Worm (Caenorhabditis elegans): Measurements from ENCODE around the gene cyp-34A8.

Gene cyp-34A8

ce11 chrV:3967762-3968161 lies at the start of gene cyp-34A8:
Gene cyp-34A8, minus strand, starts transcription at chrV:3967823.
- TF ChIP-seq zip-8 (tag; optimal IDR thresholded peaks at IDR 0.05) (no peak), lin-13 (tag; optimal IDR thresholded peaks at IDR 0.05) (no peak), nhr-2 (tag; optimal IDR thresholded peaks at IDR 0.05) (no peak), lsy-2 (tag; optimal IDR thresholded peaks at IDR 0.05) (no peak), unc-39 (tag; optimal IDR thresholded peaks at IDR 0.05) (no peak), elt-3 (tag; optimal IDR thresholded peaks at IDR 0.05) (no peak), pha-4 (tag; optimal IDR thresholded peaks at IDR 0.05) (no peak), unc-120 (tag; optimal IDR thresholded peaks at IDR 0.05; ENCODE audit: poor library complexity, severe bottlenecking) (no peak), sptf-1 (tag; optimal IDR thresholded peaks at IDR 0.05) (no peak), M03D4.4 (tag; optimal IDR thresholded peaks at IDR 0.05) (no peak), cnd-1 (tag; optimal IDR thresholded peaks at IDR 0.05) (no peak), hlh-1 (tag; optimal IDR thresholded peaks at IDR 0.05) (no peak), lin-32 (GFP tag; optimal IDR thresholded peaks at IDR 0.05) (no peak), ces-1 (GFP tag; optimal IDR thresholded peaks at IDR 0.05) (no peak), nhr-12 (tag; optimal IDR thresholded peaks at IDR 0.05) (no peak), ceh-39 (tag; optimal IDR thresholded peaks at IDR 0.05) (no peak)

ce11 chrV:4016780-4017179 lies 49.2 kb upstream of the cyp-34A8 start, which contains the start of gene srw-89:
Gene srw-89, plus strand, starts transcription at chrV:4017080.
- TF ChIP-seq ceh-83 (GFP tag; optimal IDR thresholded peaks at IDR 0.05) (no peak), lin-13 (tag; optimal IDR thresholded peaks at IDR 0.05) (no peak), mab-5 (tag; optimal IDR thresholded peaks at IDR 0.05) (no peak), pha-4 (tag; optimal IDR thresholded peaks at IDR 0.05) (no peak), ham-2 (GFP tag; optimal IDR thresholded peaks at IDR 0.05) (no peak), lin-32 (GFP tag; optimal IDR thresholded peaks at IDR 0.05) (no peak), hlh-1 (tag; optimal IDR thresholded peaks at IDR 0.05) (no peak)

- TF ChIP-seq pha-4 (tag; optimal IDR thresholded peaks at IDR 0.05) (no peak), tbx-8 (GFP tag; optimal IDR thresholded peaks at IDR 0.05) (no peak)
Measured at ce11 chrV:4010170-4010569, 42.5 kb upstream of the cyp-34A8 start, which contains the start of gene srh-4. Gene srh-4, plus strand, starts transcription at chrV:4010470.

- TF ChIP-seq ceh-43 (GFP tag; optimal IDR thresholded peaks at IDR 0.05) (no peak), bed-3 (GFP tag; optimal IDR thresholded peaks at IDR 0.05) (no peak), ceh-39 (tag; optimal IDR thresholded peaks at IDR 0.05) (no peak), ceh-83 (GFP tag; optimal IDR thresholded peaks at IDR 0.05) (no peak), ham-2 (GFP tag; optimal IDR thresholded peaks at IDR 0.05) (no peak), ces-1 (GFP tag; optimal IDR thresholded peaks at IDR 0.05) (no peak), nhr-237 (tag; optimal IDR thresholded peaks at IDR 0.05) (no peak), sptf-1 (tag; optimal IDR thresholded peaks at IDR 0.05) (no peak), tbx-8 (GFP tag; optimal IDR thresholded peaks at IDR 0.05) (no peak), unc-39 (tag; optimal IDR thresholded peaks at IDR 0.05) (no peak)
Measured at ce11 chrV:4007927-4008326, 40.3 kb upstream of the cyp-34A8 start, which contains the start of gene srh-7. Gene srh-7, plus strand, starts transcription at chrV:4008227.

ce11 chrV:4005219-4005618 lies 37.6 kb upstream of the cyp-34A8 start, which contains the start of gene srh-8:
Gene srh-8, plus strand, starts transcription at chrV:4005519.
- TF ChIP-seq elt-1 (tag; optimal IDR thresholded peaks at IDR 0.05; ENCODE audit: borderline replicate concordance, insufficient read depth) (no peak), blmp-1 (tag; optimal IDR thresholded peaks at IDR 0.05) (no peak), snpc-4 (tag; optimal IDR thresholded peaks at IDR 0.05) (no peak), nhr-237 (tag; optimal IDR thresholded peaks at IDR 0.05) (no peak), ceh-83 (GFP tag; optimal IDR thresholded peaks at IDR 0.05) (no peak), tbx-8 (GFP tag; optimal IDR thresholded peaks at IDR 0.05) (no peak), mab-5 (tag; optimal IDR thresholded peaks at IDR 0.05) (no peak), ceh-39 (tag; optimal IDR thresholded peaks at IDR 0.05) (no peak), cnd-1 (tag; optimal IDR thresholded peaks at IDR 0.05) (no peak), unc-39 (tag; optimal IDR thresholded peaks at IDR 0.05) (no peak), drap-1 (GFP tag; optimal IDR thresholded peaks at IDR 0.05) (no peak), nhr-76 (tag; optimal IDR thresholded peaks at IDR 0.05) (no peak), nhr-28 (tag; optimal IDR thresholded peaks at IDR 0.05) (no peak), mep-1 (tag; optimal IDR thresholded peaks at IDR 0.05) (no peak), sptf-1 (tag; optimal IDR thresholded peaks at IDR 0.05) (no peak), ceh-43 (GFP tag; optimal IDR thresholded peaks at IDR 0.05) (no peak), lsy-2 (tag; optimal IDR thresholded peaks at IDR 0.05) (no peak)

- TF ChIP-seq mls-2 (tag; optimal IDR thresholded peaks at IDR 0.05) (no peak), flh-1 (GFP tag; optimal IDR thresholded peaks at IDR 0.05) (no peak), zip-8 (tag; optimal IDR thresholded peaks at IDR 0.05) (no peak), nhr-28 (tag; optimal IDR thresholded peaks at IDR 0.05) (no peak), drap-1 (GFP tag; optimal IDR thresholded peaks at IDR 0.05) (no peak), ces-1 (GFP tag; optimal IDR thresholded peaks at IDR 0.05) (no peak), elt-3 (tag; optimal IDR thresholded peaks at IDR 0.05) (no peak), unc-120 (tag; optimal IDR thresholded peaks at IDR 0.05; ENCODE audit: poor library complexity, severe bottlenecking) (no peak), ceh-83 (GFP tag; optimal IDR thresholded peaks at IDR 0.05) (no peak), mab-5 (tag; optimal IDR thresholded peaks at IDR 0.05) (no peak), lin-32 (GFP tag; optimal IDR thresholded peaks at IDR 0.05) (no peak), sem-2 (GFP tag; optimal IDR thresholded peaks at IDR 0.05) (no peak), nhr-237 (tag; optimal IDR thresholded peaks at IDR 0.05) (no peak), ham-2 (GFP tag; optimal IDR thresholded peaks at IDR 0.05) (no peak), nhr-12 (tag; optimal IDR thresholded peaks at IDR 0.05) (no peak), blmp-1 (tag; optimal IDR thresholded peaks at IDR 0.05) (no peak)
Measured at ce11 chrV:4004577-4004976, 37.0 kb upstream of the cyp-34A8 start.

Measured in whole organism, mixed stage, embryonic.